Fruit fly (Drosophila melanogaster): ENCODE results near the gene ImpE2.

The ImpE2 gene

dm6 chr3L:3485088-3485710, 27.3 kb downstream of the ImpE2 start:
- TF ChIP-seq mirr (GFP tag; optimal IDR thresholded peaks at IDR 0.05) (peak; percentile 18), Nf-YB (GFP tag; optimal IDR thresholded peaks at IDR 0.05) (no peak), CG9727 (GFP tag; optimal IDR thresholded peaks at IDR 0.05) (peak; percentile 26), dpn (GFP tag; optimal IDR thresholded peaks at IDR 0.05) (no peak), pita (GFP tag; optimal IDR thresholded peaks at IDR 0.05) (no peak), CG11504 (tag; optimal IDR thresholded peaks at IDR 0.05) (peak; percentile 63), her (GFP tag; optimal IDR thresholded peaks at IDR 0.05) (no peak), lab (GFP tag; optimal IDR thresholded peaks at IDR 0.05) (peak; percentile 24), tgo (GFP tag; IDR thresholded peaks at IDR 0.05) (peak; percentile 48; the same call in 2 of the 3 replicates), nmo (GFP tag; optimal IDR thresholded peaks at IDR 0.05) (peak; percentile 53), Blimp-1 (GFP tag; optimal IDR thresholded peaks at IDR 0.05) (peak; percentile 49), CG9932 (GFP tag; IDR thresholded peaks at IDR 0.05) (no peak), NfI (GFP tag; optimal IDR thresholded peaks at IDR 0.05) (no peak), PHDP (tag; optimal IDR thresholded peaks at IDR 0.05) (peak; percentile 52), CG3281 (GFP tag; optimal IDR thresholded peaks at IDR 0.05) (peak; percentile 18), gem (tag; optimal IDR thresholded peaks at IDR 0.05) (peak; percentile 67), vnd (GFP tag; IDR thresholded peaks at IDR 0.05; ENCODE audit: partially characterized antibody) (no peak), Mrtf (GFP tag; IDR thresholded peaks at IDR 0.05) (no peak), nau (GFP tag; optimal IDR thresholded peaks at IDR 0.05) (no peak), Fer2 (tag; optimal IDR thresholded peaks at IDR 0.05) (no peak), Ptx1 (GFP tag; IDR thresholded peaks at IDR 0.05) (peak; percentile 64), CG8388 (GFP tag; optimal IDR thresholded peaks at IDR 0.05) (peak; percentile 33), prd (optimal IDR thresholded peaks at IDR 0.05) (no peak), prd (GFP tag; IDR thresholded peaks at IDR 0.05) (peak; percentile 33; the same call in 2 of the 3 replicates), CG12391 (tag; optimal IDR thresholded peaks at IDR 0.05) (peak; percentile 50), CG15601 (tag; optimal IDR thresholded peaks at IDR 0.05) (peak; percentile 31), CG9437 (GFP tag; optimal IDR thresholded peaks at IDR 0.05) (peak; percentile 5), fd96Cb (tag; optimal IDR thresholded peaks at IDR 0.05) (peak; percentile 30), CG10147 (GFP tag; optimal IDR thresholded peaks at IDR 0.05) (no peak), croc (GFP tag; conservative IDR thresholded peaks at IDR 0.05) (no peak), sug (tag; optimal IDR thresholded peaks at IDR 0.05) (peak; percentile 31), HLHmδ (GFP tag; optimal IDR thresholded peaks at IDR 0.05) (no peak), CG7271 (tag; optimal IDR thresholded peaks at IDR 0.05) (no peak), Fer1 (GFP tag; optimal IDR thresholded peaks at IDR 0.05) (peak; percentile 5), Sox102F (GFP tag; optimal IDR thresholded peaks at IDR 0.05) (peak; percentile 31), CG4424 (GFP tag; optimal IDR thresholded peaks at IDR 0.05) (peak; percentile 31), CG31441 (GFP tag; IDR thresholded peaks at IDR 0.05) (peak; percentile 56), ssp (GFP tag; IDR thresholded peaks at IDR 0.05) (0 out of 2 replicates have a peak, but pooled peaks have one; percentile 9), phol (tag; optimal IDR thresholded peaks at IDR 0.05) (peak; percentile 50), CG7839 (tag; optimal IDR thresholded peaks at IDR 0.05) (peak; percentile 61), CG17829 (tag; optimal IDR thresholded peaks at IDR 0.05) (peak; percentile 1), lmd (GFP tag; IDR thresholded peaks at IDR 0.05) (no peak; the same call in 1 of the 2 replicates), CG17361 (GFP tag; IDR thresholded peaks at IDR 0.05) (peak; percentile 62; the same call in 2 of the 3 replicates), dmrt11E (tag; optimal IDR thresholded peaks at IDR 0.05) (peak; percentile 8), gt (GFP tag; IDR thresholded peaks at IDR 0.05) (no peak), CG4854 (GFP tag; optimal IDR thresholded peaks at IDR 0.05) (no peak), CG14710 (tag; optimal IDR thresholded peaks at IDR 0.05) (peak; percentile 24), bab2 (GFP tag; optimal IDR thresholded peaks at IDR 0.05) (no peak), Meics (GFP tag; optimal IDR thresholded peaks at IDR 0.05) (peak; percentile 20)

Data from whole organism, embryonic.